Worm (Caenorhabditis elegans): ENCODE measurements around the gene C01B10.6.

DNA sequence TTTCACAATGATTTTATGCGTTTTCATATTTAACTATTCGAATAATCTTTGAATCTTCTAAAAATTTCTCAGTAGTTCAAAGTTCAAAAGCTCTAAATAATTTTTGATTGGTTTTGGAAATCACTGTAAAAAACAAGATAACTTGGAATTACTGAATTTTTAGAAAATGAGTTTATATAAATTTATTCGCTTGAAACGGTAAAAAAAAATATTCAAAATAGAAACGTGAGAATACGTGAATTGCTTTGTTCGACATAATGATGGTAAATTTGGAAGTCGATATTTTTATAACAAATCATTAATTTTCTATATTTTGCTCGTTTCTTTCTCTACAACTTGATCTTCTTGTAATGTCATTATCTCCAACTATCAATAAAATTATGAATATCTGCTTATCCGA lies 16.6 kb upstream of the C01B10.6 start, which contains the start of gene C01B10.44:
- TF ChIP-seq F52B5.7 (tag; optimal IDR thresholded peaks at IDR 0.05) = no peak
- TF ChIP-seq attf-6 (GFP tag; IDR thresholded peaks at IDR 0.05) = no peak
- TF ChIP-seq unc-62 (GFP tag; optimal IDR thresholded peaks at IDR 0.05) = no peak
- TF ChIP-seq nfya-1 (tag; optimal IDR thresholded peaks at IDR 0.05; ENCODE audit: borderline replicate concordance, insufficient read depth) = no peak
- no peak for TF ChIP-seq F10E7.11 (tag; optimal IDR thresholded peaks at IDR 0.05)
- no peak for TF ChIP-seq attf-3 (GFP tag; conservative IDR thresholded peaks at IDR 0.05)
- no peak for TF ChIP-seq nhr-27 (tag; optimal IDR thresholded peaks at IDR 0.05)
- TF ChIP-seq ets-4 (GFP tag; optimal IDR thresholded peaks at IDR 0.05) = no peak
- no peak for TF ChIP-seq him-1 (tag; optimal IDR thresholded peaks at IDR 0.05)
- TF ChIP-seq let-526 (GFP tag; IDR thresholded peaks at IDR 0.05) = no peak
- no peak for TF ChIP-seq ceh-27 (GFP tag; optimal IDR thresholded peaks at IDR 0.05)
- no peak for TF ChIP-seq bed-2 (GFP tag; IDR thresholded peaks at IDR 0.05)

All from whole organism, young adult.